Fruit fly (Drosophila melanogaster): ENCODE data around the gene CG7191.

DNA sequence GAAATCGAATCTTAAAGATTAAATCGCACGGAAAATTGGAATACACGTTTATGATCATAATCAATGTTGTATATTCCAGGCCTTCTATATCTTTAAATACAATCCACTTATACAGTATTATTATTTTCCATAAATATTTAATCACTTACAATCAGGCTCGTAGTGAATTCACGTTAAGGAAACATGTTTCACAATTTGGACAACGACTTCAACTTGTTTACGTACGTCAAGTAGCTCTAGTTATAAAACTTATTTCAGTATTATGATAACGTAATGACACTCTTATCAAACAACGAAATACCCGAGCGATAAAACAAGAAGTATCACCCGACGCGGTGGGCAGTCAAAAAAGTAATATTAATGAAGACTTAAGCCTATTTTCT is 23.9 kb downstream of the CG7191 start:
- no peak for TF ChIP-seq CG8478 (optimal IDR thresholded peaks at IDR 0.05)
- no peak for TF ChIP-seq CTCF (optimal IDR thresholded peaks at IDR 0.05)

Measured in S2 (cell line).